Fruit fly (Drosophila melanogaster): ENCODE results near the gene mrt.

Gene mrt

DNA sequence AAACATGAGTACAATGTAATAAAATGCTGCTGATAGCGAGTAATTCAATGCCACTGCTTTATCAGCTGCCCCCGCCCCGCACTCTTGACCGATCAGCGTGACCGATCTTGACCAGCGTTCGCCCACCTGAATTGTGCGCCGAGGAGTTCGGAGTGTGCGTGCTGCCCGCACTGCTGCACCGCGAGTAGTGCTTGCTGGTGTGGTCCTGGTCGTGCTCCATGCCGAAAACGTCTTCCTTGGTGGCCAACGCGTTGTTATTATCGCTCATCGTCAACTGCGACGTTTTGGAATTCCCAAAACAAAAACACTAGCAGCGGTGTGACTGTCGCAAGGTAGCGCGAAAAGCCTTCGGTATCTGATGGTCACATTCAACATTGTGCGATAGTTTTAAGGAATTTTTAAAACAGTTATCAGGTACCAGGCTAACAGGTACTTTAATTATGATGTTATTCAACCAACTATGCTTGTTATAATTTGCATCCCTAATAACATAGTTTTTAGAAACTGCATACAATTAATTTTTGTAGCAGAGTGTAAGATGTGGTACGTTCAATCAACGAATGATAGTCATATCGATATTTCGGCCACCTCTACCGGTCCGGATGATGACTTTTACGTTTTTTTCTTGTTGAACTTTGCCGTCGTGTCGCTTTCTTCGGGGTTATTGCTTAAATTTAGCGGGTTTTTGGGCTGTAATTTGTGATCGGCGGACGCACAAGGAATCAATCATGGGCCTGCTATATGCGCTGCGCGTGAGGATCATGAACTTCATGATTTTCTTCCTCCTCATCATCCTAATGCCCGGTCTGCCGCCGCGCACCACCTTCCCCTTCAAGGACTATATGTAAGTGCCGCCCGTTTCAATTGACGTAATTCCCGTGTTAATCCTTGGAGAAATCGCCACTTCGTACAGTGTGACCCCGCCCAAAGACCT, 6.0 kb upstream of the mrt start, which contains the start of the genes bigmax and Hmu (continued):
- TF ChIP-seq CG11696 (GFP tag; IDR thresholded peaks at IDR 0.05) (no peak), Dbx (GFP tag; IDR thresholded peaks at IDR 0.05) (peak; percentile 92), toy (GFP tag; IDR thresholded peaks at IDR 0.05) (peak; percentile 52; the same call in 1 of the 2 replicates), CG8359 (GFP tag; optimal IDR thresholded peaks at IDR 0.05; ENCODE audit: borderline replicate concordance) (no peak), chn (GFP tag; optimal IDR thresholded peaks at IDR 0.05) (peak; percentile 79), Sox102F (GFP tag; optimal IDR thresholded peaks at IDR 0.05) (peak; percentile 83), gfzf (GFP tag; optimal IDR thresholded peaks at IDR 0.05) (peak; percentile 96), Stat92E (GFP tag; optimal IDR thresholded peaks at IDR 0.05) (peak in 1 of 3 experiments; percentile 68), fd96Cb (tag; optimal IDR thresholded peaks at IDR 0.05) (peak; percentile 78), CG4404 (GFP tag; IDR thresholded peaks at IDR 0.05) (peak; percentile 63), CG17912 (GFP tag; optimal IDR thresholded peaks at IDR 0.05) (peak; percentile 45), CG18011 (GFP tag; optimal IDR thresholded peaks at IDR 0.05) (peak; percentile 54), ranshi (GFP tag; IDR thresholded peaks at IDR 0.05) (peak; percentile 90), Bteb2 (GFP tag; optimal IDR thresholded peaks at IDR 0.05) (peak; percentile 88), CG18764 (GFP tag; optimal IDR thresholded peaks at IDR 0.05) (peak; percentile 77), Trl (optimal IDR thresholded peaks at IDR 0.05) (no peak), Trl (GFP tag; optimal IDR thresholded peaks at IDR 0.05) (peak; percentile 86), Bgb (GFP tag; IDR thresholded peaks at IDR 0.05; ENCODE audit: partially characterized antibody) (peak; percentile 85), Dref (GFP tag; IDR thresholded peaks at IDR 0.05) (peak; percentile 67), repo (GFP tag; optimal IDR thresholded peaks at IDR 0.05) (peak; percentile 81), CG9876 (GFP tag; optimal IDR thresholded peaks at IDR 0.05) (peak; percentile 93), jing (GFP tag; optimal IDR thresholded peaks at IDR 0.05) (peak; percentile 7), CG34422 (GFP tag; IDR thresholded peaks at IDR 0.05) (peak; percentile 91), danr (GFP tag; IDR thresholded peaks at IDR 0.05) (peak; percentile 48; the same call in 1 of the 2 replicates), CG17568 (GFP tag; optimal IDR thresholded peaks at IDR 0.05) (no peak), Adf1 (GFP tag; IDR thresholded peaks at IDR 0.05) (peak; percentile 65), CG1529 (GFP tag; optimal IDR thresholded peaks at IDR 0.05) (peak; percentile 41), CG12219 (GFP tag; optimal IDR thresholded peaks at IDR 0.05) (peak; percentile 51), fu2 (GFP tag; optimal IDR thresholded peaks at IDR 0.05) (peak; percentile 87), grau (tag; optimal IDR thresholded peaks at IDR 0.05) (peak; percentile 85), NfI (GFP tag; optimal IDR thresholded peaks at IDR 0.05) (peak; percentile 79), Dll (GFP tag; IDR thresholded peaks at IDR 0.05; ENCODE audit: partially characterized antibody) (peak; percentile 98), CG2129 (GFP tag; IDR thresholded peaks at IDR 0.05; ENCODE audit: partially characterized antibody) (peak; percentile 87), Xrp1 (GFP tag; IDR thresholded peaks at IDR 0.05) (peak; percentile 87), CG2875 (GFP tag; optimal IDR thresholded peaks at IDR 0.05) (no peak), Ets97D (GFP tag; optimal IDR thresholded peaks at IDR 0.05) (peak; percentile 86), CG11247 (GFP tag; IDR thresholded peaks at IDR 0.05) (peak; percentile 80), Usf (GFP tag; optimal IDR thresholded peaks at IDR 0.05) (peak; percentile 73), CG3065 (GFP tag; optimal IDR thresholded peaks at IDR 0.05) (peak; percentile 20), CG15479 (GFP tag; optimal IDR thresholded peaks at IDR 0.05) (no peak), btn (GFP tag; optimal IDR thresholded peaks at IDR 0.05) (no peak), Camta (GFP tag; optimal IDR thresholded peaks at IDR 0.05) (peak; percentile 80), vvl (GFP tag; IDR thresholded peaks at IDR 0.05) (peak; percentile 92), h (optimal IDR thresholded peaks at IDR 0.05) (no peak), Vsx1 (GFP tag; optimal IDR thresholded peaks at IDR 0.05) (peak; percentile 7), otp (GFP tag; IDR thresholded peaks at IDR 0.05) (peak; percentile 71; the same call in 1 of the 3 replicates), D19A (tag; optimal IDR thresholded peaks at IDR 0.05) (peak; percentile 55), wor (GFP tag; IDR thresholded peaks at IDR 0.05) (peak; percentile 66), cad (GFP tag; optimal IDR thresholded peaks at IDR 0.05) (no peak)
